Worm (Caenorhabditis elegans) whole organism, late embryonic: ENCODE data around the gene Y56A3A.28.

ENCODE experiments used
- ceh-14 ChIP-seq: sonication (generic microtip); optimal IDR thresholded peaks from 2 replicates; lab custom pipeline; 2016; ENCODE audit warnings: missing genotype, missing genetic modification characterization, missing compliant biosample characterization
- ceh-9 ChIP-seq: sonication (generic microtip); optimal IDR thresholded peaks from 2 replicates; lab custom pipeline; 2016; ENCODE audit warnings: mild to moderate bottlenecking, missing genetic modification characterization, inconsistent platforms, missing compliant biosample characterization
- eyg-1 ChIP-seq: sonication (generic microtip); optimal IDR thresholded peaks from 2 replicates; lab custom pipeline; 2016; ENCODE audit warnings: missing genotype, missing genetic modification characterization, missing compliant biosample characterization
- fax-1 ChIP-seq: sonication (generic microtip); optimal IDR thresholded peaks from 2 replicates; lab custom pipeline; 2016; ENCODE audit warnings: missing genotype, missing genetic modification characterization, missing compliant biosample characterization
- gmeb-2 ChIP-seq: sonication (generic microtip); optimal IDR thresholded peaks from 2 replicates; lab custom pipeline; 2016; ENCODE audit warnings: missing genetic modification characterization, inconsistent platforms, missing compliant biosample characterization
- hlh-30 ChIP-seq: sonication (generic microtip); optimal IDR thresholded peaks from 2 replicates; lab custom pipeline; 2017; ENCODE audit warnings: antibody characterized with exemption, missing genetic modification characterization, missing compliant biosample characterization; ENCODE audit not compliant: insufficient read depth
- hlh-8 ChIP-seq: sonication (generic microtip); optimal IDR thresholded peaks from 2 replicates; lab custom pipeline; 2016; ENCODE audit warnings: missing genotype, missing genetic modification characterization, missing compliant biosample characterization
- lin-11 ChIP-seq: fragments of 200-800 bp; sonication (Bioruptor generic); optimal IDR thresholded peaks from 2 replicates; lab custom pipeline; 2018; ENCODE audit warnings: mild to moderate bottlenecking, missing genetic modification characterization, missing compliant biosample characterization
- nfya-1 ChIP-seq: sonication (generic microtip); optimal IDR thresholded peaks from 2 replicates; lab custom pipeline; 2017; ENCODE audit warnings: missing genetic modification characterization, mild to moderate bottlenecking, missing compliant biosample characterization, antibody characterized with exemption, moderate library complexity
- nhr-11 ChIP-seq: fragments of 150-350 bp; optimal IDR thresholded peaks from 2 replicates; lab custom pipeline; 2014; ENCODE audit warnings: missing biosample characterization, missing genetic modification characterization
- tbx-2 ChIP-seq: sonication (generic microtip); optimal IDR thresholded peaks from 2 replicates; lab custom pipeline; 2016; ENCODE audit warnings: missing genetic modification characterization, missing compliant biosample characterization

- no peak for TF ChIP-seq lin-11 (tag; lab: Kevin White, UChicago)
- no peak for TF ChIP-seq ceh-9
- TF ChIP-seq ceh-14 (tag; lab: Kevin White, UChicago) = no peak
- no peak for TF ChIP-seq gmeb-2 (tag; lab: Kevin White, UChicago)
- no peak for TF ChIP-seq hlh-8 (tag; lab: Kevin White, UChicago)
- no peak for TF ChIP-seq eyg-1 (tag; lab: Kevin White, UChicago)
- no peak for TF ChIP-seq fax-1 (tag; lab: Kevin White, UChicago)
- no peak for TF ChIP-seq nfya-1 (tag; lab: Kevin White, UChicago)
- TF ChIP-seq nhr-11 (tag; lab: Kevin White, UChicago) = no peak
- TF ChIP-seq hlh-30 (tag; lab: Kevin White, UChicago) = no peak
- TF ChIP-seq tbx-2 = no peak
Measured at ce11 chrIII:12014503-12014902, 43.3 kb upstream of the Y56A3A.28 start.
